Worm (Caenorhabditis elegans): ENCODE data around the gene dhhc-9.

dhhc-9 gene

ce11 chrX:2401883-2402282 is at the start of gene dhhc-9 (continued):
- TF ChIP-seq hmg-1.1 (GFP tag; IDR thresholded peaks at IDR 0.05): peak; percentile 93
- peak; percentile 4 for TF ChIP-seq zip-2 (tag; optimal IDR thresholded peaks at IDR 0.05)
- no peak for TF ChIP-seq madf-9 (GFP tag; conservative IDR thresholded peaks at IDR 0.05)
- TF ChIP-seq T26A8.4 (GFP tag; IDR thresholded peaks at IDR 0.05): no peak
- peak; percentile 59 for TF ChIP-seq rbr-2 (tag; optimal IDR thresholded peaks at IDR 0.05)
- peak; percentile 54 for TF ChIP-seq duxl-1 (tag; optimal IDR thresholded peaks at IDR 0.05; ENCODE audit: poor library complexity)
- no peak for TF ChIP-seq mxl-2 (GFP tag; conservative IDR thresholded peaks at IDR 0.05)
- no peak for TF ChIP-seq unc-130 (GFP tag; optimal IDR thresholded peaks at IDR 0.05)
- no peak for TF ChIP-seq ama-1 (optimal IDR thresholded peaks at IDR 0.05)
- TF ChIP-seq D1046.2 (GFP tag; IDR thresholded peaks at IDR 0.05): no peak
- no peak for TF ChIP-seq zfp-3 (GFP tag; conservative IDR thresholded peaks at IDR 0.05)

ce11 chrX:2450994-2451393 is 49.2 kb upstream of the dhhc-9 start:
- TF ChIP-seq R02D3.7 (tag; optimal IDR thresholded peaks at IDR 0.05) (no peak), lin-13 (GFP tag; optimal IDR thresholded peaks at IDR 0.05) (no peak), ZK546.5 (tag; optimal IDR thresholded peaks at IDR 0.05) (no peak), hmg-1.1 (GFP tag; IDR thresholded peaks at IDR 0.05) (no peak), daf-19 (GFP tag; conservative IDR thresholded peaks at IDR 0.05) (no peak), fkh-10 (GFP tag; optimal IDR thresholded peaks at IDR 0.05) (no peak), lim-7 (GFP tag; IDR thresholded peaks at IDR 0.05) (no peak), nhr-6 (tag; optimal IDR thresholded peaks at IDR 0.05) (no peak), set-16 (GFP tag; IDR thresholded peaks at IDR 0.05) (peak; percentile 50; the same call in 1 of the 2 replicates), unc-62 (GFP tag; optimal IDR thresholded peaks at IDR 0.05 in 1 of 2) (no peak), unc-62 (tag; optimal IDR thresholded peaks at IDR 0.05) (no peak), T20F7.1 (GFP tag; optimal IDR thresholded peaks at IDR 0.05) (no peak), snpc-1.2 (GFP tag; IDR thresholded peaks at IDR 0.05) (no peak), vab-7 (GFP tag; IDR thresholded peaks at IDR 0.05) (no peak), attf-4 (tag; optimal IDR thresholded peaks at IDR 0.05) (no peak), Y5F2A.4 (GFP tag; optimal IDR thresholded peaks at IDR 0.05) (no peak), ceh-28 (tag; optimal IDR thresholded peaks at IDR 0.05) (no peak), F44E2.7 (GFP tag; IDR thresholded peaks at IDR 0.05) (no peak), spr-1 (tag; optimal IDR thresholded peaks at IDR 0.05) (no peak), aha-1 (tag) (peak; percentile 3), nhr-111 (GFP tag; optimal IDR thresholded peaks at IDR 0.05) (no peak), ctbp-1 (GFP tag; IDR thresholded peaks at IDR 0.05) (0 out of 2 replicates have a peak, but pooled peaks have one; percentile 16), mxl-2 (GFP tag; conservative IDR thresholded peaks at IDR 0.05) (no peak), pqm-1 (tag; optimal IDR thresholded peaks at IDR 0.05) (no peak), zfp-2 (tag; optimal IDR thresholded peaks at IDR 0.05) (no peak)

ce11 chrX:2447214-2447613 is 45.4 kb upstream of the dhhc-9 start:
- TF ChIP-seq set-16 (GFP tag; IDR thresholded peaks at IDR 0.05): peak; percentile 34; the same call in 1 of the 2 replicates
- TF ChIP-seq dmd-8 (GFP tag; IDR thresholded peaks at IDR 0.05): no peak
- TF ChIP-seq snpc-4 (tag; optimal IDR thresholded peaks at IDR 0.05): no peak
- no peak for TF ChIP-seq T26A8.4 (GFP tag; IDR thresholded peaks at IDR 0.05)

ce11 chrX:2446185-2446584 is 44.3 kb upstream of the dhhc-9 start:
- TF ChIP-seq F49E8.2 (tag; optimal IDR thresholded peaks at IDR 0.05; ENCODE audit: borderline replicate concordance): no peak
- no peak for TF ChIP-seq nhr-111 (GFP tag; optimal IDR thresholded peaks at IDR 0.05)
- TF ChIP-seq aha-1 (tag): peak; percentile 33
- no peak for TF ChIP-seq daf-8 (GFP tag; IDR thresholded peaks at IDR 0.05)
- TF ChIP-seq lsy-2 (tag; optimal IDR thresholded peaks at IDR 0.05): no peak
- peak; percentile 65 for TF ChIP-seq set-16 (GFP tag; IDR thresholded peaks at IDR 0.05)
- no peak for TF ChIP-seq nhr-237 (tag; optimal IDR thresholded peaks at IDR 0.05)
- TF ChIP-seq daf-16 (GFP tag; optimal IDR thresholded peaks at IDR 0.05): no peak
- no peak for TF ChIP-seq daf-16 (tag; optimal IDR thresholded peaks at IDR 0.05)
- TF ChIP-seq lin-29 (GFP tag; IDR thresholded peaks at IDR 0.05): no peak
- TF ChIP-seq sdz-12 (GFP tag; optimal IDR thresholded peaks at IDR 0.05): no peak
- no peak for TF ChIP-seq mdt-29 (GFP tag; IDR thresholded peaks at IDR 0.05)
- TF ChIP-seq egl-27 (tag; optimal IDR thresholded peaks at IDR 0.05): no peak
- no peak for TF ChIP-seq pqm-1 (tag; optimal IDR thresholded peaks at IDR 0.05)
- TF ChIP-seq nhr-76 (tag; optimal IDR thresholded peaks at IDR 0.05): no peak
- TF ChIP-seq D1046.2 (GFP tag; IDR thresholded peaks at IDR 0.05): no peak
- TF ChIP-seq unc-62 (GFP tag; optimal IDR thresholded peaks at IDR 0.05 in 1 of 2): peak in 1 of 2 experiments; percentile 94
- TF ChIP-seq unc-62 (tag; optimal IDR thresholded peaks at IDR 0.05): no peak
- no peak for TF ChIP-seq php-3 (GFP tag; IDR thresholded peaks at IDR 0.05)
